Fruit fly (Drosophila melanogaster) whole organism, wandering third instar larva: Measurements from ENCODE around the gene CG46270.

Experiments used
- CrebA ChIP-seq: fragments of 200-800 bp; sonication (Bioruptor generic); optimal IDR thresholded peaks from 2 replicates; lab custom pipeline; 2016; ENCODE audit warnings: missing biosample characterization, mild to moderate bottlenecking, missing genetic modification characterization, borderline replicate concordance
- Dfd ChIP-seq: fragments of >200 bp; optimal IDR thresholded peaks from 2 replicates; lab custom pipeline; 2017; ENCODE audit warnings: missing biosample characterization, missing genetic modification characterization
- Hr83 ChIP-seq: fragments of 200-300 bp; sonication (Bioruptor generic); optimal IDR thresholded peaks from 2 replicates; lab custom pipeline; 2016; ENCODE audit warnings: missing biosample characterization, mild to moderate bottlenecking, missing genetic modification characterization, moderate library complexity; ENCODE audit not compliant: poor library complexity, severe bottlenecking
- Myc ChIP-seq: fragments of >200 bp; optimal IDR thresholded peaks from 2 replicates; lab custom pipeline; 2017
- br ChIP-seq: fragments of 200-800 bp; sonication (Bioruptor generic); optimal IDR thresholded peaks from 2 replicates; lab custom pipeline; 2016; ENCODE audit warnings: missing biosample characterization, missing genetic modification characterization
- dsf ChIP-seq: sonication (Bioruptor generic); optimal IDR thresholded peaks from 2 replicates; lab custom pipeline; 2016; ENCODE audit warnings: missing biosample characterization, missing genetic modification characterization, borderline replicate concordance
- foxo ChIP-seq, 2 experiments: fragments of 200-800 bp; sonication (Bioruptor generic); optimal IDR thresholded peaks; 2 replicates in 1 of 2; 3 replicates in 1 of 2; lab custom pipeline; 2016 to 2017; ENCODE audit warnings: missing biosample characterization in 2 of 2, missing genetic modification characterization in 2 of 2
- h ChIP-seq: fragments of 200-800 bp; sonication (Bioruptor generic); optimal IDR thresholded peaks from 3 replicates; lab custom pipeline; 2016; ENCODE audit warnings: missing biosample characterization, mild to moderate bottlenecking, missing genetic modification characterization
- pan ChIP-seq: fragments of >200 bp; optimal IDR thresholded peaks from 2 replicates; lab custom pipeline; 2017
- psq ChIP-seq: fragments of 200-800 bp; sonication (Bioruptor generic); optimal IDR thresholded peaks from 3 replicates; lab custom pipeline; 2017; ENCODE audit warnings: missing biosample characterization, mild to moderate bottlenecking, missing genetic modification characterization, moderate library complexity
- rgr ChIP-seq: fragments of 200-800 bp; sonication (Bioruptor generic); optimal IDR thresholded peaks from 3 replicates; lab custom pipeline; 2016; ENCODE audit warnings: missing biosample characterization, mild to moderate bottlenecking, missing genetic modification characterization
- sage ChIP-seq: fragments of 200-800 bp; sonication (Bioruptor generic); optimal IDR thresholded peaks from 2 replicates; lab custom pipeline; 2016; ENCODE audit warnings: missing biosample characterization, mild to moderate bottlenecking, missing genetic modification characterization

DNA sequence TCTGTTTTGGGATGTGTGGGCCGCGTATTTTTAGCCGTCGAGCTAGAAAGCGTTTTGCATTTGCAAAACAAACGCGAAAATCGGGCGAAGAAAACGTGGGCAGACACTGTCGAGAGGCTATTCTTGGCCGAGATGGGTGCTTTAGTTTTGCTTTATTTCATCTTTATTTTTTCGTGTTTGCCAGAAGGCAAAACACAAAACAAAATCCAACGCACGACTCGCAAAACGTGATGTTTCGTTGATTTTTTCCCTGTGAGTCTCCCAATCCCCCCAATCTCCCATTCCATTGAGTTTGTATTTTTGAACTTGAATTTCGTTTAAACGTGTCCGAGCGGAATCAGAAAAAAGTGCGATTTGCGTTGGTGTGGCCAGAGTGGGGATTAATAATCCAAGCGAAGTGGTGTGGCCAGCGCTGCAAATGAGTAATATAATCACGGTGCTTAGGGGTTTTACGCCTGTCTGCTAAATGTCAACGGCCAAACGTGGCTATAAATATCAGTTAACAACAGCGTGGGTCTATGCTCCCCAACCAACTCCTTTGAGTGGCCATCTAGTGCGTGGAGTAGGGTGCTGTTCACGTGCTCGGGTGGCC is 38.3 kb downstream of the CG46270 start:
- no peak for TF ChIP-seq sage (GFP tag; lab: Kevin White, UChicago)
- no peak for TF ChIP-seq h (GFP tag; lab: Kevin White, UChicago)
- TF ChIP-seq rgr (GFP tag; lab: Kevin White, UChicago) = no peak
- no peak for TF ChIP-seq dsf
- no peak for TF ChIP-seq CrebA (GFP tag; lab: Kevin White, UChicago)
- no peak for TF ChIP-seq Hr83 (GFP tag; lab: Kevin White, UChicago)
- no peak for TF ChIP-seq pan (lab: Kevin White, UChicago)
- TF ChIP-seq br = no peak
- no peak for TF ChIP-seq psq
- TF ChIP-seq foxo (GFP tag; optimal IDR thresholded peaks at IDR 0.05; lab: Kevin White, UChicago) = no peak
- TF ChIP-seq Myc (lab: Kevin White, UChicago) = no peak
- TF ChIP-seq Dfd (GFP tag; lab: Kevin White, UChicago) = no peak
